Worm (Caenorhabditis elegans) whole organism, early embryonic: ENCODE data around the gene grl-1.

Experiments used
- B0310.2 ChIP-seq: sonication (generic microtip); optimal IDR thresholded peaks from 2 replicates; lab custom pipeline; 2016; ENCODE audit warnings: mild to moderate bottlenecking, missing genetic modification characterization, missing compliant biosample characterization
- F13C5.2 ChIP-seq: sonication (generic microtip); optimal IDR thresholded peaks from 2 replicates; lab custom pipeline; 2017; ENCODE audit warnings: mild to moderate bottlenecking, missing genetic modification characterization, inconsistent platforms, missing compliant biosample characterization
- aly-1 ChIP-seq: sonication (generic microtip); optimal IDR thresholded peaks from 2 replicates; lab custom pipeline; 2016; ENCODE audit warnings: missing genetic modification characterization, missing compliant biosample characterization
- ama-1 ChIP-seq: fragments of 150-350 bp; optimal IDR thresholded peaks from 2 replicates; lab custom pipeline; 2014
- ceh-13 ChIP-seq: fragments of 200-800 bp; sonication (Bioruptor generic); optimal IDR thresholded peaks from 2 replicates; lab custom pipeline; 2018; ENCODE audit warnings: mild to moderate bottlenecking, missing genetic modification characterization, missing compliant biosample characterization
- ceh-36 ChIP-seq: sonication (generic microtip); optimal IDR thresholded peaks from 2 replicates; lab custom pipeline; 2016; ENCODE audit warnings: missing genetic modification characterization, inconsistent platforms, missing compliant biosample characterization
- ets-7 ChIP-seq: sonication (generic microtip); optimal IDR thresholded peaks from 2 replicates; lab custom pipeline; 2016; ENCODE audit warnings: missing genotype, missing genetic modification characterization, missing compliant biosample characterization
- flt-1 ChIP-seq: fragments of 200-800 bp; sonication (Bioruptor generic); IDR thresholded peaks from 2 replicates; pipeline ENCODE4 v1.3.6; 2022; ENCODE audit warnings: missing genetic modification characterization, missing compliant biosample characterization
- hmbx-1 ChIP-seq: sonication (generic microtip); optimal IDR thresholded peaks from 2 replicates; lab custom pipeline; 2016; ENCODE audit warnings: mild to moderate bottlenecking, missing genetic modification characterization, missing compliant biosample characterization
- hmg-4 ChIP-seq: fragments of 200-800 bp; sonication (Bioruptor generic); optimal IDR thresholded peaks from 2 replicates; lab custom pipeline; 2018; ENCODE audit warnings: mild to moderate bottlenecking, missing genetic modification characterization, missing compliant biosample characterization
- hnd-1 ChIP-seq: sonication (generic microtip); optimal IDR thresholded peaks from 2 replicates; lab custom pipeline; 2016; ENCODE audit warnings: missing genetic modification characterization, missing compliant biosample characterization
- pes-1 ChIP-seq: fragments of 200-800 bp; sonication (Bioruptor generic); IDR thresholded peaks from 2 replicates; pipeline ENCODE4 v1.3.6; 2022; ENCODE audit warnings: missing genetic modification reagents, missing genetic modification characterization, missing compliant biosample characterization
- scrt-1 ChIP-seq: fragments of 200-800 bp; sonication (Bioruptor generic); IDR thresholded peaks from 2 replicates; pipeline ENCODE4 v1.3.6; 2022; ENCODE audit warnings: missing genetic modification characterization, missing compliant biosample characterization
- sea-1 ChIP-seq: fragments of 200-800 bp; sonication (Bioruptor generic); conservative IDR thresholded peaks from 2 replicates; pipeline ENCODE4 v1.3.6; 2022; ENCODE audit warnings: missing genetic modification characterization, missing compliant biosample characterization
- tbx-11 ChIP-seq: fragments of 200-800 bp; sonication (Bioruptor generic); IDR thresholded peaks from 2 replicates; pipeline ENCODE4 v1.3.6; 2022; ENCODE audit warnings: missing genetic modification characterization, missing compliant biosample characterization
- tbx-37 ChIP-seq: fragments of 200-800 bp; sonication (Bioruptor generic); conservative IDR thresholded peaks from 2 replicates; pipeline ENCODE4 v1.3.6; 2022; ENCODE audit warnings: missing genetic modification reagents, missing genetic modification characterization, missing compliant biosample characterization
- tra-4 ChIP-seq: sonication (generic microtip); optimal IDR thresholded peaks from 2 replicates; lab custom pipeline; 2017; ENCODE audit warnings: missing genetic modification characterization, missing compliant biosample characterization

The grl-1 gene

ce11 chrV:5488766-5489165, 44.9 kb downstream of the grl-1 start, which contains the start of gene grl-18:
TSS of gene grl-18 (minus strand) at chrV:5488866.
- TF ChIP-seq B0310.2 (no peak), sea-1 (GFP tag; lab: Robert Waterston, UW) (no peak), tbx-37 (GFP tag; lab: Robert Waterston, UW) (no peak), ceh-36 (tag; lab: Kevin White, UChicago) (no peak), pes-1 (no peak), hmg-4 (GFP tag; lab: Kevin White, UChicago) (no peak), tra-4 (tag; lab: Kevin White, UChicago) (no peak), hnd-1 (tag; lab: Kevin White, UChicago) (no peak), aly-1 (tag; lab: Kevin White, UChicago) (no peak), F13C5.2 (no peak), scrt-1 (no peak), ceh-13 (no peak), ets-7 (tag; lab: Kevin White, UChicago) (no peak), tbx-11 (GFP tag; lab: Robert Waterston, UW) (no peak), flt-1 (GFP tag; lab: Robert Waterston, UW) (no peak), hmbx-1 (tag; lab: Kevin White, UChicago) (no peak)

- TF ChIP-seq ceh-13 (no peak), sea-1 (GFP tag; lab: Robert Waterston, UW) (no peak), ets-7 (tag; lab: Kevin White, UChicago) (no peak), hmg-4 (GFP tag; lab: Kevin White, UChicago) (no peak), pes-1 (no peak), aly-1 (tag; lab: Kevin White, UChicago) (no peak), tbx-11 (GFP tag; lab: Robert Waterston, UW) (no peak), flt-1 (GFP tag; lab: Robert Waterston, UW) (no peak)
Observed at ce11 chrV:5487180-5487579, 46.5 kb downstream of the grl-1 start.

- TF ChIP-seq F13C5.2 (no peak), hmbx-1 (tag; lab: Kevin White, UChicago) (no peak), hmg-4 (GFP tag; lab: Kevin White, UChicago) (no peak), ets-7 (tag; lab: Kevin White, UChicago) (no peak), aly-1 (tag; lab: Kevin White, UChicago) (no peak), pes-1 (no peak), tbx-11 (GFP tag; lab: Robert Waterston, UW) (no peak), hnd-1 (tag; lab: Kevin White, UChicago) (no peak), B0310.2 (no peak)
Observed at ce11 chrV:5484866-5485265, 48.8 kb downstream of the grl-1 start, which contains the start of gene srg-65. TSS of gene srg-65 (minus strand) at chrV:5484966.

- no peak for TF ChIP-seq hnd-1 (tag; lab: Kevin White, UChicago)
- TF ChIP-seq ceh-36 (tag; lab: Kevin White, UChicago): no peak
- no peak for TF ChIP-seq tbx-11 (GFP tag; lab: Robert Waterston, UW)
- TF ChIP-seq hmbx-1 (tag; lab: Kevin White, UChicago): no peak
- no peak for TF ChIP-seq B0310.2
- no peak for TF ChIP-seq tbx-37 (GFP tag; lab: Robert Waterston, UW)
- TF ChIP-seq pes-1: no peak
- no peak for TF ChIP-seq ceh-13
- no peak for TF ChIP-seq ama-1 (lab: Kevin White, UChicago)
- no peak for TF ChIP-seq tra-4 (tag; lab: Kevin White, UChicago)
- TF ChIP-seq sea-1 (GFP tag; lab: Robert Waterston, UW): no peak
- TF ChIP-seq aly-1 (tag; lab: Kevin White, UChicago): no peak
- TF ChIP-seq flt-1 (GFP tag; lab: Robert Waterston, UW): no peak
- TF ChIP-seq scrt-1: no peak
- TF ChIP-seq F13C5.2: no peak
Observed at ce11 chrV:5482315-5482714, 51.3 kb downstream of the grl-1 start, which contains the start of gene srg-66. TSS of gene srg-66 (minus strand) at chrV:5482415.
